ENCODE assay signal across 5 worm cellular contexts in genomic region chrIV:15726175-15726574, ce11.
TF ChIP-seq lines count a peak whose summit lies in the region.

No protein-coding gene starts in this region.

TF ChIP-seq in whole organism, L2 larva, 48 proteins besides CTCF, POLR2A, EP300 and RAD21:
- TF ChIP-seq fos-1 (tag; optimal IDR thresholded peaks at IDR 0.05; lab: Kevin White, UChicago) (peak; percentile 93), elt-1 (tag; optimal IDR thresholded peaks at IDR 0.05; lab: Kevin White, UChicago) (no peak)
TF ChIP-seq in whole organism, L2 larva: peak in this region for 1.

TF ChIP-seq in whole organism, L3 larva, 47 proteins besides CTCF, POLR2A, EP300 and RAD21:
- peak; percentile 78 for TF ChIP-seq elt-2 (tag; optimal IDR thresholded peaks at IDR 0.05; lab: Kevin White, UChicago)
- TF ChIP-seq snpc-4 (tag; optimal IDR thresholded peaks at IDR 0.05; lab: Kevin White, UChicago), result no peak
- TF ChIP-seq pqm-1 (tag; optimal IDR thresholded peaks at IDR 0.05; lab: Kevin White, UChicago), result peak; percentile 33
- peak; percentile 19 for TF ChIP-seq pha-4 (tag; optimal IDR thresholded peaks at IDR 0.05; lab: Kevin White, UChicago)

TF ChIP-seq in whole organism, L4 larva, 104 proteins besides CTCF, POLR2A, EP300 and RAD21:
- no peak for TF ChIP-seq daf-16 (GFP tag; optimal IDR thresholded peaks at IDR 0.05; lab: Kevin White, UChicago)
- peak; percentile 56 for TF ChIP-seq daf-16 (tag; optimal IDR thresholded peaks at IDR 0.05; lab: Kevin White, UChicago)
- no peak for TF ChIP-seq nhr-6 (tag; optimal IDR thresholded peaks at IDR 0.05; lab: Kevin White, UChicago)
- TF ChIP-seq pqm-1 (tag; optimal IDR thresholded peaks at IDR 0.05; lab: Kevin White, UChicago), result peak; percentile 88
- no peak for TF ChIP-seq skn-1 (tag; optimal IDR thresholded peaks at IDR 0.05; lab: Kevin White, UChicago)
- no peak for TF ChIP-seq dpl-1 (GFP tag; optimal IDR thresholded peaks at IDR 0.05; lab: Kevin White, UChicago)
- TF ChIP-seq madf-5 (GFP tag; IDR thresholded peaks at IDR 0.05; lab: Robert Waterston, UW), result no peak
- TF ChIP-seq unc-62 (GFP tag; optimal IDR thresholded peaks at IDR 0.05 in 1 of 2; lab: Kevin White, UChicago), result peak in 1 of 2 experiments; percentile 16
- no peak for TF ChIP-seq unc-62 (tag; optimal IDR thresholded peaks at IDR 0.05; lab: Kevin White, UChicago)
- no peak for TF ChIP-seq tag-97 (GFP tag; IDR thresholded peaks at IDR 0.05; lab: Robert Waterston, UW)
- no peak for TF ChIP-seq lim-7 (GFP tag; IDR thresholded peaks at IDR 0.05; lab: Robert Waterston, UW)
- no peak for TF ChIP-seq daf-8 (GFP tag; IDR thresholded peaks at IDR 0.05; lab: Robert Waterston, UW)
- TF ChIP-seq nhr-28 (tag; optimal IDR thresholded peaks at IDR 0.05; lab: Kevin White, UChicago), result peak; percentile 62
- peak; percentile 32 for TF ChIP-seq dve-1 (tag; optimal IDR thresholded peaks at IDR 0.05; lab: Kevin White, UChicago; ENCODE audit: insufficient read depth)
- peak; percentile 56 for TF ChIP-seq nhr-77 (tag; optimal IDR thresholded peaks at IDR 0.05; lab: Kevin White, UChicago)
- peak; percentile 34; the same call in 1 of the 2 replicates for TF ChIP-seq dmd-6 (GFP tag; IDR thresholded peaks at IDR 0.05; lab: Robert Waterston, UW)

TF ChIP-seq in whole organism, late embryonic, 69 proteins besides CTCF, POLR2A, EP300 and RAD21:
- no peak for TF ChIP-seq ahr-1 (tag; optimal IDR thresholded peaks at IDR 0.05; lab: Kevin White, UChicago)
- TF ChIP-seq ceh-2 (tag; optimal IDR thresholded peaks at IDR 0.05; lab: Kevin White, UChicago), result no peak
- TF ChIP-seq elt-2 (tag; optimal IDR thresholded peaks at IDR 0.05; lab: Kevin White, UChicago), result peak; percentile 47

TF ChIP-seq in whole organism, young adult, 124 proteins besides CTCF, POLR2A, EP300 and RAD21:
- peak; percentile 30 for TF ChIP-seq nhr-80 (tag; optimal IDR thresholded peaks at IDR 0.05; lab: Kevin White, UChicago)
- TF ChIP-seq mcd-1 (GFP tag; IDR thresholded peaks at IDR 0.05; lab: Robert Waterston, UW), result no peak
